Fruit fly (Drosophila melanogaster) whole organism, embryonic: ENCODE results near the gene CG32313.

Source experiments
- Atf-2 ChIP-seq: fragments of 200-800 bp; sonication (Bioruptor generic); optimal IDR thresholded peaks from 2 replicates; lab custom pipeline; 2016; ENCODE audit warnings: missing biosample characterization, missing genetic modification characterization
- Awh ChIP-seq: fragments of 200-800 bp; sonication (Bioruptor generic); IDR thresholded peaks from 2 replicates; pipeline ENCODE4, ENCODE4 v1.3.6; 2022; ENCODE audit warnings: missing biosample characterization, missing genetic modification characterization
- BtbVII ChIP-seq: fragments of 200-800 bp; sonication (Bioruptor generic); optimal IDR thresholded peaks from 3 replicates; lab custom pipeline; 2017; ENCODE audit warnings: missing biosample characterization, mild to moderate bottlenecking, missing genetic modification characterization
- CG10979 ChIP-seq: fragments of 200-800 bp; sonication (Bioruptor generic); optimal IDR thresholded peaks from 2 replicates; lab custom pipeline; 2018; ENCODE audit warnings: missing biosample characterization, mild to moderate bottlenecking, missing genetic modification characterization, moderate library complexity
- CG11504 ChIP-seq: fragments of 200-800 bp; sonication (Bioruptor generic); optimal IDR thresholded peaks from 3 replicates; lab custom pipeline; 2019; ENCODE audit warnings: missing biosample characterization, mild to moderate bottlenecking, missing genetic modification characterization, moderate library complexity
- CG11560 ChIP-seq: fragments of 200-800 bp; sonication (Bioruptor generic); IDR thresholded peaks from 3 replicates; pipeline ENCODE4 v1.3.6; 2022; ENCODE audit warnings: missing biosample characterization, missing genetic modification characterization
- CG11696 ChIP-seq: fragments of 200-800 bp; sonication (Bioruptor generic); IDR thresholded peaks from 2 replicates; pipeline ENCODE4 v1.3.6; 2022; ENCODE audit warnings: missing biosample characterization, missing genetic modification characterization
- CG11723 ChIP-seq: fragments of 200-800 bp; sonication (Bioruptor generic); optimal IDR thresholded peaks from 2 replicates; lab custom pipeline; 2017; ENCODE audit warnings: missing biosample characterization, mild to moderate bottlenecking, missing genetic modification characterization
- CG1529 ChIP-seq: fragments of 200-800 bp; sonication (Bioruptor generic); optimal IDR thresholded peaks from 3 replicates; lab custom pipeline; 2018; ENCODE audit warnings: missing biosample characterization, missing genetic modification characterization
- CG16813 ChIP-seq: fragments of 200-800 bp; sonication (Bioruptor generic); IDR thresholded peaks from 3 replicates; pipeline ENCODE4 v1.3.6; 2022; ENCODE audit warnings: missing biosample characterization, missing genetic modification characterization; ENCODE audit not compliant: partially characterized antibody
- CG16863 ChIP-seq: fragments of 200-800 bp; sonication (Bioruptor generic); optimal IDR thresholded peaks from 3 replicates; lab custom pipeline; 2016; ENCODE audit warnings: missing biosample characterization, missing genetic modification characterization
- CG17328 ChIP-seq: fragments of 200-800 bp; sonication (Bioruptor generic); IDR thresholded peaks from 2 replicates; pipeline ENCODE4 v1.3.6; 2022; ENCODE audit warnings: missing biosample characterization, missing genetic modification characterization
- CG17802 ChIP-seq: fragments of 200-800 bp; sonication (Bioruptor generic); optimal IDR thresholded peaks from 2 replicates; lab custom pipeline; 2018; ENCODE audit warnings: missing biosample characterization, mild to moderate bottlenecking, missing genetic modification characterization, moderate library complexity
- CG17829 ChIP-seq: fragments of 200-800 bp; optimal IDR thresholded peaks from 2 replicates; lab custom pipeline; 2019; ENCODE audit warnings: missing biosample characterization, mild to moderate bottlenecking, missing genetic modification characterization, moderate library complexity
- CG17912 ChIP-seq: fragments of 200-800 bp; sonication (Bioruptor generic); optimal IDR thresholded peaks from 2 replicates; lab custom pipeline; 2018; ENCODE audit warnings: missing biosample characterization, mild to moderate bottlenecking, missing genetic modification characterization
- CG1792 ChIP-seq: fragments of 200-800 bp; sonication (Bioruptor generic); optimal IDR thresholded peaks from 2 replicates; lab custom pipeline; 2016; ENCODE audit warnings: missing biosample characterization, missing genetic modification characterization
- CG2678 ChIP-seq: fragments of 200-800 bp; sonication (Bioruptor generic); optimal IDR thresholded peaks from 3 replicates; lab custom pipeline; 2019; ENCODE audit warnings: missing biosample characterization, mild to moderate bottlenecking, missing genetic modification characterization, moderate library complexity
- CG33557 ChIP-seq: fragments of 200-800 bp; sonication (Bioruptor generic); optimal IDR thresholded peaks from 2 replicates; lab custom pipeline; 2019; ENCODE audit warnings: missing biosample characterization, mild to moderate bottlenecking, missing genetic modification characterization, moderate library complexity
- CG4424 ChIP-seq: fragments of 200-800 bp; sonication (Bioruptor generic); optimal IDR thresholded peaks from 3 replicates; lab custom pipeline; 2016; ENCODE audit warnings: missing biosample characterization, missing genetic modification characterization
- CG5245 ChIP-seq: fragments of 200-800 bp; sonication (Bioruptor generic); optimal IDR thresholded peaks from 3 replicates; lab custom pipeline; 2016; ENCODE audit warnings: missing biosample characterization, missing genetic modification characterization
- CG8089 ChIP-seq: fragments of 200-800 bp; sonication (Bioruptor generic); optimal IDR thresholded peaks from 3 replicates; lab custom pipeline; 2016; ENCODE audit warnings: missing biosample characterization, missing genetic modification characterization
- CG8290 ChIP-seq, 3 experiments: fragments of 200-800 bp; sonication (Bioruptor generic); optimal IDR thresholded peaks; 2 replicates each; lab custom pipeline; 2016 to 2019; ENCODE audit warnings: missing biosample characterization in 3 of 3, missing genetic modification characterization in 3 of 3, mild to moderate bottlenecking in 2 of 3, moderate library complexity in 1 of 3
- CG9727 ChIP-seq: fragments of 200-800 bp; sonication (Bioruptor generic); optimal IDR thresholded peaks from 3 replicates; lab custom pipeline; 2017; ENCODE audit warnings: missing biosample characterization, mild to moderate bottlenecking, missing genetic modification characterization
- CrebB ChIP-seq: fragments of 200-800 bp; sonication (Bioruptor generic); optimal IDR thresholded peaks from 3 replicates; lab custom pipeline; 2018; ENCODE audit warnings: missing biosample characterization, mild to moderate bottlenecking, missing genetic modification characterization
- Dref ChIP-seq: fragments of 200-800 bp; sonication (Bioruptor generic); IDR thresholded peaks from 2 replicates; pipeline ENCODE4 v1.3.6; 2022; ENCODE audit warnings: missing biosample characterization, missing genetic modification characterization
- GATAe ChIP-seq: fragments of 200-800 bp; sonication (Bioruptor generic); conservative IDR thresholded peaks from 2 replicates; pipeline ENCODE4 v1.3.6; 2022; ENCODE audit warnings: missing biosample characterization, missing genetic modification characterization
- H2.0 ChIP-seq: fragments of 200-800 bp; sonication (Bioruptor generic); IDR thresholded peaks from 2 replicates; pipeline ENCODE4 v1.3.6; 2022; ENCODE audit warnings: missing biosample characterization, missing genetic modification characterization
- Mad ChIP-seq: fragments of 200-800 bp; sonication (Bioruptor generic); optimal IDR thresholded peaks from 2 replicates; lab custom pipeline; 2016; ENCODE audit warnings: missing biosample characterization, missing genetic modification characterization
- NfI ChIP-seq: fragments of 200-800 bp; sonication (Bioruptor generic); optimal IDR thresholded peaks from 3 replicates; lab custom pipeline; 2018; ENCODE audit warnings: missing biosample characterization, mild to moderate bottlenecking, missing genetic modification characterization, moderate library complexity
- Oli ChIP-seq: fragments of 200-800 bp; sonication (Bioruptor generic); optimal IDR thresholded peaks from 2 replicates; lab custom pipeline; 2018; ENCODE audit warnings: missing biosample characterization, mild to moderate bottlenecking, missing genetic modification characterization, moderate library complexity
- Ravus ChIP-seq: fragments of 200-800 bp; sonication (Bioruptor generic); IDR thresholded peaks from 2 replicates; pipeline ENCODE4 v1.3.6; 2022; ENCODE audit warnings: missing biosample characterization, missing genetic modification characterization
- Spps ChIP-seq: fragments of 200-800 bp; sonication (Bioruptor generic); optimal IDR thresholded peaks from 2 replicates; lab custom pipeline; 2018; ENCODE audit warnings: missing biosample characterization, mild to moderate bottlenecking, missing genetic modification characterization
- Taf1 ChIP-seq: fragments of 200-800 bp; sonication (Bioruptor generic); IDR thresholded peaks from 2 replicates; pipeline ENCODE4 v1.3.6; 2022; ENCODE audit warnings: missing biosample characterization, missing genetic modification characterization
- YL-1 ChIP-seq: fragments of 200-800 bp; sonication (Bioruptor generic); optimal IDR thresholded peaks from 3 replicates; lab custom pipeline; 2017; ENCODE audit warnings: missing biosample characterization, mild to moderate bottlenecking, missing genetic modification characterization
- amos ChIP-seq: fragments of 200-800 bp; sonication (Bioruptor generic); IDR thresholded peaks from 2 replicates; pipeline ENCODE4 v1.3.6; 2022; ENCODE audit warnings: missing biosample characterization, missing genetic modification characterization; ENCODE audit not compliant: partially characterized antibody
- cato ChIP-seq: fragments of 200-800 bp; sonication (Bioruptor generic); optimal IDR thresholded peaks from 2 replicates; lab custom pipeline; 2016; ENCODE audit warnings: missing biosample characterization, missing genetic modification characterization, borderline replicate concordance
- dati ChIP-seq: fragments of 200-800 bp; sonication (Bioruptor generic); IDR thresholded peaks from 2 replicates; pipeline ENCODE4 v1.3.6; 2022; ENCODE audit warnings: missing biosample characterization, missing genetic modification characterization
- dmrt11E ChIP-seq: fragments of 200-800 bp; sonication (Bioruptor generic); optimal IDR thresholded peaks from 3 replicates; lab custom pipeline; 2018; ENCODE audit warnings: missing biosample characterization, mild to moderate bottlenecking, missing genetic modification characterization, moderate library complexity
- dpn ChIP-seq, 2 experiments: fragments of 200-800 bp; sonication (Bioruptor generic); optimal IDR thresholded peaks; 3 replicates each; lab custom pipeline; 2016; ENCODE audit warnings: missing biosample characterization in 2 of 2, missing genetic modification characterization in 2 of 2
- jigr1 ChIP-seq: fragments of 200-800 bp; sonication (Bioruptor generic); IDR thresholded peaks from 3 replicates; pipeline ENCODE4 v1.3.6; 2022; ENCODE audit warnings: missing biosample characterization, missing genetic modification characterization
- otp ChIP-seq: fragments of 200-800 bp; sonication (Bioruptor generic); IDR thresholded peaks from 3 replicates; pipeline ENCODE4, ENCODE4 v1.3.6; 2022; ENCODE audit warnings: missing biosample characterization, missing genetic modification characterization
- pan ChIP-seq, 4 experiments: fragments of >200 bp in 3 of 4; fragments of 200-800 bp in 1 of 4; sonication (Bioruptor generic) in 1 of 4; optimal IDR thresholded peaks in 3 of 4; IDR thresholded peaks in 1 of 4; 2 replicates each; pipeline versions ENCODE4 v1.3.6 to Lab custom; 2017 to 2022; ENCODE audit warnings: missing biosample characterization in 2 of 4, missing genetic modification characterization in 2 of 4, mixed read lengths in 1 of 4
- pita ChIP-seq: fragments of 200-800 bp; sonication (Bioruptor generic); optimal IDR thresholded peaks from 2 replicates; lab custom pipeline; 2017; ENCODE audit warnings: missing biosample characterization, mild to moderate bottlenecking, missing genetic modification characterization
- ranshi ChIP-seq: fragments of 200-800 bp; sonication (Bioruptor generic); IDR thresholded peaks from 2 replicates; pipeline ENCODE4 v1.3.6; 2022; ENCODE audit warnings: missing biosample characterization, missing genetic modification characterization
- repo ChIP-seq: fragments of 200-800 bp; sonication (Bioruptor generic); optimal IDR thresholded peaks from 2 replicates; lab custom pipeline; 2016; ENCODE audit warnings: missing biosample characterization, missing genetic modification characterization
- scrt ChIP-seq: fragments of 200-800 bp; sonication (Bioruptor generic); optimal IDR thresholded peaks from 2 replicates; lab custom pipeline; 2018; ENCODE audit warnings: missing biosample characterization, mild to moderate bottlenecking, missing genetic modification characterization, moderate library complexity
- sens-2 ChIP-seq: fragments of 200-800 bp; sonication (Bioruptor generic); IDR thresholded peaks from 2 replicates; pipeline ENCODE4 v1.3.6; 2022; ENCODE audit warnings: missing biosample characterization, missing genetic modification characterization
- so ChIP-seq: fragments of 200-800 bp; sonication (Bioruptor generic); IDR thresholded peaks from 3 replicates; pipeline ENCODE4 v1.3.6; 2022; ENCODE audit warnings: missing biosample characterization, missing genetic modification characterization
- tna ChIP-seq: fragments of 200-800 bp; sonication (Bioruptor generic); IDR thresholded peaks from 2 replicates; pipeline ENCODE4 v1.3.6; 2022; ENCODE audit warnings: missing biosample characterization, missing genetic modification characterization; ENCODE audit not compliant: partially characterized antibody
- unc-4 ChIP-seq: fragments of 200-800 bp; sonication (Bioruptor generic); IDR thresholded peaks from 2 replicates; pipeline ENCODE4 v1.3.6; 2022; ENCODE audit warnings: missing biosample characterization, missing genetic modification characterization; ENCODE audit not compliant: partially characterized antibody

The CG32313 gene

DNA sequence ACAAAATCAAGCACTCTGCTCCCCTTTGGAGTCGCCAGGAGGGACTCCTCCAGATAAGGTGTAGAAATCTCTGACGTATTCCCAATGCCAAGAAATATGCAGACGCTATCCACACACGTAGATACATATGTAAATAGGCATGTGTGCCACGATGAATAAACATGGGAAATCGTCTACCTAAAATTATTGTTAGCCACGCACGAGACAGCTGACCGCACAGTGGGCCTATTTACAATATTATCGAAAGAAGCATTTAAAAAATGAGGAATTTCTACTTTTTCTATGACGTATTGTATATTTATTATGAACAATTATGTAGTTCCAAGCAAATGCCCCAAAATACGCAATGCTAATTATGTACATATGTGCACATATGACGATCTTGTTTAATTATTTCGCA lies 3.6 kb upstream of the CG32313 start (continued):
- TF ChIP-seq repo (GFP tag; lab: Kevin White, UChicago) (no peak), CG8089 (GFP tag; lab: Kevin White, UChicago) (no peak), CG17829 (tag; lab: Kevin White, UChicago) (no peak), CG4424 (GFP tag; lab: Kevin White, UChicago) (no peak), CG9727 (GFP tag; lab: Kevin White, UChicago) (no peak), CG16813 (GFP tag; lab: Robert Waterston, UW) (no peak), Dref (GFP tag; lab: Robert Waterston, UW) (no peak), so (GFP tag; lab: Robert Waterston, UW) (no peak), Mad (GFP tag; lab: Kevin White, UChicago) (no peak), tna (GFP tag; lab: Robert Waterston, UW) (no peak), Ravus (GFP tag; lab: Robert Waterston, UW) (no peak), NfI (GFP tag; lab: Kevin White, UChicago) (no peak), CG10979 (peak; percentile 2), amos (no peak), CG5245 (no peak), cato (peak; percentile 33), pita (GFP tag; lab: Kevin White, UChicago) (no peak), Oli (peak; percentile 39), CG33557 (GFP tag; lab: Kevin White, UChicago) (no peak), CG11504 (tag; lab: Kevin White, UChicago) (peak; percentile 35), scrt (GFP tag; lab: Kevin White, UChicago) (no peak), CG17912 (GFP tag; lab: Kevin White, UChicago) (no peak), ranshi (peak; percentile 36; the same call in 1 of the 2 replicates), dpn (GFP tag; optimal IDR thresholded peaks at IDR 0.05; lab: Kevin White, UChicago) (no peak), GATAe (GFP tag; lab: Robert Waterston, UW) (no peak), CG11560 (tag; lab: Robert Waterston, UW) (no peak), YL-1 (GFP tag; lab: Kevin White, UChicago) (no peak), Taf1 (GFP tag; lab: Robert Waterston, UW) (0 out of 2 replicates have a peak, but pooled peaks have one; percentile 8), Awh (GFP tag; lab: Robert Waterston, UW) (peak; percentile 12; the same call in 1 of the 2 replicates), sens-2 (GFP tag; lab: Robert Waterston, UW) (no peak; the same call in 1 of the 2 replicates), Spps (tag; lab: Kevin White, UChicago) (no peak), CG17802 (tag; lab: Kevin White, UChicago) (no peak), CG1529 (GFP tag; lab: Kevin White, UChicago) (no peak), CG17328 (GFP tag; lab: Robert Waterston, UW) (no peak), CG1792 (GFP tag; lab: Kevin White, UChicago) (no peak), otp (GFP tag; lab: Robert Waterston, UW) (peak; percentile 67), CG16863 (no peak), H2.0 (GFP tag; lab: Robert Waterston, UW) (no peak), CrebB (tag; lab: Kevin White, UChicago) (no peak), CG11723 (no peak), BtbVII (peak; percentile 32), jigr1 (GFP tag; lab: Robert Waterston, UW) (no peak), CG11696 (GFP tag; lab: Robert Waterston, UW) (peak; percentile 22; the same call in 1 of the 2 replicates), Atf-2 (GFP tag; lab: Kevin White, UChicago) (no peak), dmrt11E (tag; lab: Kevin White, UChicago) (no peak), unc-4 (GFP tag; lab: Robert Waterston, UW) (no peak), dati (no peak), CG2678 (tag; lab: Kevin White, UChicago) (peak; percentile 37), pan (optimal IDR thresholded peaks at IDR 0.05; lab: Kevin White, UChicago) (no peak), pan (GFP tag; optimal IDR thresholded peaks at IDR 0.05 in 1 of 2, IDR thresholded peaks at IDR 0.05 in 1 of 2) (no peak), CG8290 (GFP tag; optimal IDR thresholded peaks at IDR 0.05; lab: Kevin White, UChicago) (no peak), CG8290 (tag; optimal IDR thresholded peaks at IDR 0.05; lab: Kevin White, UChicago) (peak in 1 of 2 experiments; percentile 36)
